Worm (Caenorhabditis elegans) whole organism, early embryonic: ENCODE results near the gene C07G2.5.

Experiments
- F13C5.2 ChIP-seq: sonication (generic microtip); optimal IDR thresholded peaks from 2 replicates; lab custom pipeline; 2017; ENCODE audit warnings: mild to moderate bottlenecking, missing genetic modification characterization, inconsistent platforms, missing compliant biosample characterization
- ama-1 ChIP-seq: fragments of 150-350 bp; optimal IDR thresholded peaks from 2 replicates; lab custom pipeline; 2014
- ceh-13 ChIP-seq: fragments of 200-800 bp; sonication (Bioruptor generic); optimal IDR thresholded peaks from 2 replicates; lab custom pipeline; 2018; ENCODE audit warnings: mild to moderate bottlenecking, missing genetic modification characterization, missing compliant biosample characterization
- ceh-36 ChIP-seq: sonication (generic microtip); optimal IDR thresholded peaks from 2 replicates; lab custom pipeline; 2016; ENCODE audit warnings: missing genetic modification characterization, inconsistent platforms, missing compliant biosample characterization
- flt-1 ChIP-seq: fragments of 200-800 bp; sonication (Bioruptor generic); IDR thresholded peaks from 2 replicates; pipeline ENCODE4 v1.3.6; 2022; ENCODE audit warnings: missing genetic modification characterization, missing compliant biosample characterization
- hmbx-1 ChIP-seq: sonication (generic microtip); optimal IDR thresholded peaks from 2 replicates; lab custom pipeline; 2016; ENCODE audit warnings: mild to moderate bottlenecking, missing genetic modification characterization, missing compliant biosample characterization
- hmg-4 ChIP-seq: fragments of 200-800 bp; sonication (Bioruptor generic); optimal IDR thresholded peaks from 2 replicates; lab custom pipeline; 2018; ENCODE audit warnings: mild to moderate bottlenecking, missing genetic modification characterization, missing compliant biosample characterization
- hnd-1 ChIP-seq: sonication (generic microtip); optimal IDR thresholded peaks from 2 replicates; lab custom pipeline; 2016; ENCODE audit warnings: missing genetic modification characterization, missing compliant biosample characterization
- pes-1 ChIP-seq: fragments of 200-800 bp; sonication (Bioruptor generic); IDR thresholded peaks from 2 replicates; pipeline ENCODE4 v1.3.6; 2022; ENCODE audit warnings: missing genetic modification reagents, missing genetic modification characterization, missing compliant biosample characterization
- scrt-1 ChIP-seq: fragments of 200-800 bp; sonication (Bioruptor generic); IDR thresholded peaks from 2 replicates; pipeline ENCODE4 v1.3.6; 2022; ENCODE audit warnings: missing genetic modification characterization, missing compliant biosample characterization
- sea-1 ChIP-seq: fragments of 200-800 bp; sonication (Bioruptor generic); conservative IDR thresholded peaks from 2 replicates; pipeline ENCODE4 v1.3.6; 2022; ENCODE audit warnings: missing genetic modification characterization, missing compliant biosample characterization
- tbx-11 ChIP-seq: fragments of 200-800 bp; sonication (Bioruptor generic); IDR thresholded peaks from 2 replicates; pipeline ENCODE4 v1.3.6; 2022; ENCODE audit warnings: missing genetic modification characterization, missing compliant biosample characterization
- tbx-37 ChIP-seq: fragments of 200-800 bp; sonication (Bioruptor generic); conservative IDR thresholded peaks from 2 replicates; pipeline ENCODE4 v1.3.6; 2022; ENCODE audit warnings: missing genetic modification reagents, missing genetic modification characterization, missing compliant biosample characterization
- tra-4 ChIP-seq: sonication (generic microtip); optimal IDR thresholded peaks from 2 replicates; lab custom pipeline; 2017; ENCODE audit warnings: missing genetic modification characterization, missing compliant biosample characterization

ce11 chrIII:4470793-4471192 lies 28.0 kb downstream of the C07G2.5 start:
- TF ChIP-seq hmg-4 (GFP tag; lab: Kevin White, UChicago) (peak; percentile 96), ama-1 (lab: Kevin White, UChicago) (peak; percentile 84), F13C5.2 (peak; percentile 92), flt-1 (GFP tag; lab: Robert Waterston, UW) (peak; percentile 96), ceh-13 (peak; percentile 88), pes-1 (GFP tag; lab: Robert Waterston, UW) (peak; percentile 96), sea-1 (peak; percentile 98), tbx-11 (GFP tag; lab: Robert Waterston, UW) (peak; percentile 95), tbx-37 (peak; percentile 95), scrt-1 (GFP tag; lab: Robert Waterston, UW) (peak; percentile 95), hnd-1 (peak; percentile 89), ceh-36 (tag; lab: Kevin White, UChicago) (peak; percentile 96), tra-4 (peak; percentile 81), hmbx-1 (tag; lab: Kevin White, UChicago) (peak; percentile 80)
